Fruit fly (Drosophila melanogaster): ENCODE measurements around the gene Prosalpha4.

Prosalpha4 gene

dm6 chrX:16278783-16279182 lies 2.7 kb downstream of the Prosalpha4 start (continued):
- TF ChIP-seq Eip74EF (GFP tag; optimal IDR thresholded peaks at IDR 0.05) (peak in 1 of 2 experiments; percentile 79), ewg (GFP tag; optimal IDR thresholded peaks at IDR 0.05) (peak; percentile 73), unpg (GFP tag; optimal IDR thresholded peaks at IDR 0.05) (peak; percentile 89), phol (tag; optimal IDR thresholded peaks at IDR 0.05) (peak; percentile 85), row (GFP tag; IDR thresholded peaks at IDR 0.05) (peak; percentile 87), croc (GFP tag; conservative IDR thresholded peaks at IDR 0.05) (peak; percentile 67), yki (optimal IDR thresholded peaks at IDR 0.05) (no peak), wor (GFP tag; IDR thresholded peaks at IDR 0.05) (peak; percentile 67), Fer3 (tag; optimal IDR thresholded peaks at IDR 0.05) (peak; percentile 76), gt (GFP tag; IDR thresholded peaks at IDR 0.05) (peak; percentile 34; the same call in 1 of the 2 replicates), Ets97D (GFP tag; optimal IDR thresholded peaks at IDR 0.05) (no peak), peb (GFP tag; IDR thresholded peaks at IDR 0.05) (peak; percentile 69), Nf-YC (tag; optimal IDR thresholded peaks at IDR 0.05) (peak; percentile 82), bsh (GFP tag; optimal IDR thresholded peaks at IDR 0.05) (peak; percentile 80 to 93), Kr (GFP tag; optimal IDR thresholded peaks at IDR 0.05) (peak; percentile 38), chinmo (GFP tag; IDR thresholded peaks at IDR 0.05; ENCODE audit: partially characterized antibody) (no peak), CG10654 (GFP tag; optimal IDR thresholded peaks at IDR 0.05) (peak; percentile 61), kay (GFP tag; optimal IDR thresholded peaks at IDR 0.05) (no peak), fru (optimal IDR thresholded peaks at IDR 0.05) (no peak), her (GFP tag; optimal IDR thresholded peaks at IDR 0.05) (peak; percentile 16), CG17612 (GFP tag; IDR thresholded peaks at IDR 0.05) (peak; percentile 47; the same call in 1 of the 2 replicates), HHEX (GFP tag; optimal IDR thresholded peaks at IDR 0.05) (peak; percentile 84), CG2120 (GFP tag; optimal IDR thresholded peaks at IDR 0.05) (peak; percentile 20), CG9727 (GFP tag; optimal IDR thresholded peaks at IDR 0.05) (peak; percentile 80), Dp (GFP tag; optimal IDR thresholded peaks at IDR 0.05) (no peak), D (optimal IDR thresholded peaks at IDR 0.05) (no peak), D (GFP tag; optimal IDR thresholded peaks at IDR 0.05) (peak; percentile 87), ftz-f1 (GFP tag; optimal IDR thresholded peaks at IDR 0.05) (no peak), CG8924 (tag; optimal IDR thresholded peaks at IDR 0.05) (peak; percentile 87), cas (GFP tag; IDR thresholded peaks at IDR 0.05) (0 out of 2 replicates have a peak, but pooled peaks have one; percentile 32), sisA (GFP tag; IDR thresholded peaks at IDR 0.05) (peak; percentile 79), TFAM (GFP tag; optimal IDR thresholded peaks at IDR 0.05) (peak; percentile 51), zf30C (GFP tag; optimal IDR thresholded peaks at IDR 0.05) (no peak), esg (GFP tag; conservative IDR thresholded peaks at IDR 0.05) (peak; percentile 66), CG4404 (GFP tag; IDR thresholded peaks at IDR 0.05) (peak; percentile 70), gem (tag; optimal IDR thresholded peaks at IDR 0.05) (peak; percentile 89), CG6765 (GFP tag; optimal IDR thresholded peaks at IDR 0.05) (peak; percentile 71), pzg (GFP tag; optimal IDR thresholded peaks at IDR 0.05) (no peak), lola (GFP tag; optimal IDR thresholded peaks at IDR 0.05) (peak in 1 of 3 experiments; percentile 86), gsb-n (tag; optimal IDR thresholded peaks at IDR 0.05) (peak; percentile 84), Drgx (GFP tag; IDR thresholded peaks at IDR 0.05) (peak; percentile 87), fd102C (GFP tag; optimal IDR thresholded peaks at IDR 0.05) (peak; percentile 79), CG16863 (GFP tag; optimal IDR thresholded peaks at IDR 0.05) (peak; percentile 75), CG7745 (tag; optimal IDR thresholded peaks at IDR 0.05) (peak; percentile 12), CG10366 (GFP tag; IDR thresholded peaks at IDR 0.05) (peak; percentile 73), pfk (GFP tag; optimal IDR thresholded peaks at IDR 0.05) (peak; percentile 57), CG30431 (GFP tag; optimal IDR thresholded peaks at IDR 0.05) (peak; percentile 89), CG30403 (GFP tag; optimal IDR thresholded peaks at IDR 0.05) (peak; percentile 57), dysf (GFP tag; IDR thresholded peaks at IDR 0.05) (peak; percentile 82), CG6175 (GFP tag; IDR thresholded peaks at IDR 0.05) (no peak), CG6254 (GFP tag; optimal IDR thresholded peaks at IDR 0.05) (peak; percentile 93)
